Worm (Caenorhabditis elegans): ENCODE measurements around the gene F49F1.18.
"Not testable (repeated sequence)": the region's sequence is repeated elsewhere in the genome, so short reads cannot be mapped to it uniquely, and the experiment has no call there.

Gene F49F1.18

ce11 chrIV:4141311-4141710 lies 1.1 kb upstream of the F49F1.18 start, which contains the start of gene F49F1.11:
Gene F49F1.11, minus strand, starts transcription at chrIV:4141411.
- no peak for TF ChIP-seq Y95B8A.8 (GFP tag; IDR thresholded peaks at IDR 0.05)
- no peak for TF ChIP-seq rcor-1 (GFP tag; IDR thresholded peaks at IDR 0.05)
- TF ChIP-seq K11D2.4 (GFP tag; IDR thresholded peaks at IDR 0.05) = no peak
- no peak for TF ChIP-seq F49E8.2 (tag; optimal IDR thresholded peaks at IDR 0.05; ENCODE audit: insufficient read depth)
- no peak for TF ChIP-seq lin-35 (GFP tag; optimal IDR thresholded peaks at IDR 0.05)
- no peak for TF ChIP-seq tlf-1 (GFP tag; optimal IDR thresholded peaks at IDR 0.05)
- no peak for TF ChIP-seq athp-1 (tag; optimal IDR thresholded peaks at IDR 0.05)
- no peak for TF ChIP-seq mel-28 (tag; optimal IDR thresholded peaks at IDR 0.05; ENCODE audit: borderline replicate concordance)
- no peak for TF ChIP-seq egrh-3 (GFP tag; IDR thresholded peaks at IDR 0.05)
- no peak for TF ChIP-seq hmg-20 (GFP tag; IDR thresholded peaks at IDR 0.05)
- TF ChIP-seq snpc-1.3 (tag; optimal IDR thresholded peaks at IDR 0.05; ENCODE audit: insufficient read depth) = no peak
- TF ChIP-seq mxl-1 (tag; optimal IDR thresholded peaks at IDR 0.05) = no peak
- TF ChIP-seq die-1 (tag; optimal IDR thresholded peaks at IDR 0.05) = no peak

DNA sequence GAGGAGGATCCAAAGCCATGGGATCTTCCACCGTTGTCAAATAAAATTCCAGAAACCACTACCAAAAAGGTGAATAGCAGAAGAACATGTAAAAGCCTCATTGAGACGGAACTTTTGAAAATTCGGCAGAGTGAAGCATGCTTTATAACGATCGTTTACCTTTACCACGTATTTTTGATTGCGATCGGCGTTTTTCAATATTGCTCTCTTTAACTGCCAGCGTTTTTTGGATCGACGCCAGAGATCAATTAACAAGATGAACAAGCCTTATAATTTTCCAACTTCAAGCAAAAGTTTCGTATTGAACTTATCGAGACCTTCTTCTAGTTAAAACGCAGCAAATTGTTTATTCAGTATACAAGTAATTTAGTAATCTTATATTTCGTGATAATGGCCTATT lies 1.1 kb downstream of the F49F1.18 start, which contains the start of gene F49F1.10:
Gene F49F1.10 (minus strand): TSS at position 101 of the 400 bp plus-strand sequence.
- TF ChIP-seq egl-44 (GFP tag; IDR thresholded peaks at IDR 0.05) (no peak), hlh-26 (GFP tag; conservative IDR thresholded peaks at IDR 0.05) (no peak), lin-40 (tag; optimal IDR thresholded peaks at IDR 0.05) (no peak), sdz-38 (tag; optimal IDR thresholded peaks at IDR 0.05) (no peak), Y53F4B.3 (GFP tag; IDR thresholded peaks at IDR 0.05) (no peak)

ce11 chrIV:4137472-4137871 lies 2.7 kb downstream of the F49F1.18 start, which contains the start of gene F49F1.9:
Gene F49F1.9, minus strand, starts transcription at chrIV:4137572.
- TF ChIP-seq cebp-2 (GFP tag; IDR thresholded peaks at IDR 0.05) (no peak), zim-3 (tag; optimal IDR thresholded peaks at IDR 0.05) (no peak), C17E4.6 (GFP tag; IDR thresholded peaks at IDR 0.05) (no peak), F55B11.4 (tag; optimal IDR thresholded peaks at IDR 0.05; ENCODE audit: borderline replicate concordance, insufficient read depth) (no peak), Y53F4B.3 (GFP tag; IDR thresholded peaks at IDR 0.05) (no peak), lag-1 (GFP tag; IDR thresholded peaks at IDR 0.05) (no peak), die-1 (tag; optimal IDR thresholded peaks at IDR 0.05) (no peak), mxl-1 (tag; optimal IDR thresholded peaks at IDR 0.05) (no peak), attf-5 (GFP tag; optimal IDR thresholded peaks at IDR 0.05) (no peak), somi-1 (GFP tag; optimal IDR thresholded peaks at IDR 0.05) (no peak), hlh-12 (tag; optimal IDR thresholded peaks at IDR 0.05) (no peak), nhr-179 (tag; optimal IDR thresholded peaks at IDR 0.05) (no peak), lsl-1 (GFP tag; optimal IDR thresholded peaks at IDR 0.05) (no peak), B0035.1 (tag; optimal IDR thresholded peaks at IDR 0.05) (no peak)

ce11 chrIV:4135744-4136143 lies 4.4 kb downstream of the F49F1.18 start, which contains the start of gene F49F1.17:
Gene F49F1.17, minus strand, starts transcription at chrIV:4135844.
- no peak for TF ChIP-seq B0019.2 (GFP tag; conservative IDR thresholded peaks at IDR 0.05)
- TF ChIP-seq snpc-4 (GFP tag; optimal IDR thresholded peaks at IDR 0.05) = no peak
- TF ChIP-seq snpc-4 (tag; optimal IDR thresholded peaks at IDR 0.05) = no peak

ce11 chrIV:4125657-4126056 lies 14.5 kb downstream of the F49F1.18 start, which contains the start of gene F49F1.7:
Gene F49F1.7, minus strand, starts transcription at chrIV:4125757.
- not testable (repeated sequence) for TF ChIP-seq ets-4 (GFP tag; optimal IDR thresholded peaks at IDR 0.05); lsl-1 (GFP tag; optimal IDR thresholded peaks at IDR 0.05); mcd-1 (GFP tag; IDR thresholded peaks at IDR 0.05)
